Worm (Caenorhabditis elegans) whole organism, L3 larva: Measurements from ENCODE around the gene rpac-19.

Experiments used
- R02D3.7 ChIP-seq: fragments of 150-350 bp; optimal IDR thresholded peaks from 2 replicates; lab custom pipeline; 2014; ENCODE audit warnings: missing biosample characterization, missing genetic modification characterization
- ZK546.5 ChIP-seq: sonication (generic microtip); optimal IDR thresholded peaks from 2 replicates; lab custom pipeline; 2017; ENCODE audit warnings: missing biosample characterization, missing genetic modification characterization
- ama-1 ChIP-seq: fragments of 150-350 bp; optimal IDR thresholded peaks from 2 replicates; lab custom pipeline; 2018
- egl-27 ChIP-seq: sonication (generic microtip); optimal IDR thresholded peaks from 4 replicates; lab custom pipeline; 2017; ENCODE audit warnings: missing biosample characterization, missing genetic modification reagents, missing genetic modification characterization
- elt-3 ChIP-seq, 3 experiments: fragments of 150-350 bp in 1 of 3; sonication (generic microtip) in 2 of 3; optimal IDR thresholded peaks; 2 replicates in 2 of 3; 4 replicates in 1 of 3; lab custom pipeline; 2014 to 2017; ENCODE audit warnings: missing biosample characterization in 3 of 3, missing genetic modification characterization in 3 of 3
- fkh-10 ChIP-seq: sonication (generic microtip); optimal IDR thresholded peaks from 2 replicates; lab custom pipeline; 2017; ENCODE audit warnings: missing biosample characterization, missing genetic modification reagents, missing genetic modification characterization
- nhr-25 ChIP-seq: sonication (generic microtip); optimal IDR thresholded peaks from 2 replicates; lab custom pipeline; 2017; ENCODE audit warnings: missing biosample characterization, missing genetic modification characterization
- sea-2 ChIP-seq: fragments of 150-350 bp; sonication (generic microtip); optimal IDR thresholded peaks from 4 replicates; lab custom pipeline; 2014; ENCODE audit warnings: missing biosample characterization, missing genetic modification reagents, missing genetic modification characterization
- skn-1 ChIP-seq: fragments of 150-350 bp; optimal IDR thresholded peaks from 2 replicates; lab custom pipeline; 2014; ENCODE audit warnings: missing biosample characterization, missing genetic modification characterization
- tbx-2 ChIP-seq: sonication (generic microtip); optimal IDR thresholded peaks from 2 replicates; lab custom pipeline; 2016; ENCODE audit warnings: mild to moderate bottlenecking, missing genetic modification characterization, missing compliant biosample characterization

DNA sequence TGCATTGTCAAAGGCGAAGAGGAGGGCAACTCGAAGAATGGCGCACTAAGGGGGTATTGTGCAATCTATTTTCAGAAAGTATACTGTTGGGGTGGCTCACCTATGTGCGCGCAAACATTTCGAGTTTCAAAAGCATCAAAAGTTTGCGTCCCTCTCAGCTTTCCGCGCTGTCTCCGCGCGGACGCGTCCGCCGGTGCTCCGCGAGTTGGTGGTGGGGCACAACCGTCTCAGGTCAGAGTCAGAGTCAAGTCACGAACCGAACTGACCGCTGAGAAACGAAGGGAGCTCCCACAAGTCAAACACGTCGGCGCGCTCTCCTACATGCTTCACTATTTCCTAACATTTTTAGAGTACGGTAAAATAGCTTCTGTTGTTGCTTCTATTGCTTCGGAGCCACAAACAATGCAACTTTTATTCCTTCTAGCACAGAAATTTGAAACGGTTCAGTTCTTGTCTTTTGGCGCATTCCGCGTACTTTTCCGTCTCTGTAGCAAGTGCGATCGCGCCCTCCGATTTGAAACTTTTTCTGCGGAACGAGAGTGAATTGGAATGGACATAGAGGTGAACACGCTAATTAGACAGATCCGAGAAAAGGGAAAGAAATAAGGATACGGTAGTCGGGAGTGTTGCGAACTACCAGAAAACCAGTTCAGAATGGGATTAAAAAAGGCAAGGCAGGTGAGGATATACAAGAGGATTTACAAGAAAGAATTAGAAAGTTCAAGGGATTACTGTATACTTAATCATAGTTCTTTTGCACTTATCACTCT is 9.8 kb upstream of the rpac-19 start:
- TF ChIP-seq elt-3 (tag; optimal IDR thresholded peaks at IDR 0.05; lab: Kevin White, UChicago) (no peak), R02D3.7 (tag; lab: Kevin White, UChicago) (no peak), egl-27 (tag; lab: Kevin White, UChicago) (no peak), ama-1 (lab: Kevin White, UChicago) (no peak), skn-1 (tag; lab: Kevin White, UChicago) (no peak), ZK546.5 (tag; lab: Kevin White, UChicago) (no peak), tbx-2 (no peak), fkh-10 (GFP tag; lab: Kevin White, UChicago) (no peak), sea-2 (GFP tag; lab: Kevin White, UChicago) (no peak), nhr-25 (tag; lab: Kevin White, UChicago) (no peak)
